Worm (Caenorhabditis elegans) whole organism, late embryonic: Measurements from ENCODE around the gene Y53F4B.20.

Experiments used
- ama-1 ChIP-seq: fragments of 150-350 bp; optimal IDR thresholded peaks from 2 replicates; lab custom pipeline; 2014
- dmd-4 ChIP-seq: sonication (generic microtip); optimal IDR thresholded peaks from 2 replicates; lab custom pipeline; 2016; ENCODE audit warnings: borderline replicate concordance, missing genetic modification characterization, missing compliant biosample characterization

ce11 chrII:15111352-15111751 is 27.1 kb downstream of the Y53F4B.20 start:
- no peak for TF ChIP-seq ama-1 (lab: Kevin White, UChicago)
- no peak for TF ChIP-seq dmd-4 (tag; lab: Kevin White, UChicago)
